Fruit fly (Drosophila melanogaster): ENCODE data around the gene Ir7c.

DNA sequence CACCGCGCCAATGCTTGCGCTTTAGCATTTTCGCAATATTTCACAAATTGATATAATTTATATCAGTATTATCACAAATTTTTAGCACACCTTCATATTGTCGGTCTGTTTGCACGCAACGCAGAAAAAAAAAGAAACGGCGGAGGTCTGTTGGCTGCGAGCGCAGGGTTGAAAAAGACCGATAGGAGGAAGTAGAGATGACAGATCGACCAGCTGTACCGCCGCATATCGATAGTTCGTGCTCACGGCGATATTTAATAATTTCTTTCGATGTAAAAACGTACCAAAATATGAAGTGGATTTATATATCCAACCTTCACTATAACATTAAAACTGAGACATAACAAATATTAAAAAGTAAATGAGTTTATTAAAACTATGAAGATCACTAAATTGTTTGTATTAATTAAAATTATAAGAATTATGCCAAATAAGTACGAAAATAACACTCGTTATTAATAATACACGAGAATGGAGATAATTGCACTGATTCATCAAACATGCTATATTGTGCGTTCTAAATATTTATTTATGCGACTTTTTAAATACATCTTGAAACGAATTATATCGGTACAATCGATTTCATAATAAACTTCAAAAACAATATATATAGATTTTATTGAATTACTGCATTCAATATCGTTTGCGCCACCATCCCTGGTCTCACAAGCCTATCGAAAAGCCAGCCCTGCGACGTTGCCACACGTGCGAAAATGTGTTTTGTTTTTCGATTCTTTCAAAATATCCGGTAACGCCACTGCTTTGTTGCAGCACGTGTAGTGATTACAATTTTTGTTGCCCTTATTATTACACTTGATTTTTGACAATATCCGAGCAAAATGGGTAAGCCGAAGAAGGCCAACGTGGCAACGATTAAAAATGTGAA, 27.2 kb downstream of the Ir7c start, which contains the start of the genes RpS6 and bys:
- peak; percentile 20 for TF ChIP-seq Crg-1 (GFP tag; optimal IDR thresholded peaks at IDR 0.05)
- TF ChIP-seq CG1620 (GFP tag; optimal IDR thresholded peaks at IDR 0.05): peak; percentile 63
- TF ChIP-seq kay (GFP tag; ENCODE audit: borderline replicate concordance): no peak
- no peak for TF ChIP-seq cic (GFP tag; optimal IDR thresholded peaks at IDR 0.05)
- peak; percentile 57 for TF ChIP-seq toe (GFP tag; optimal IDR thresholded peaks at IDR 0.05)
- TF ChIP-seq Mnt (GFP tag; optimal IDR thresholded peaks at IDR 0.05): peak; percentile 99
- TF ChIP-seq Hr96 (GFP tag; optimal IDR thresholded peaks at IDR 0.05): peak; percentile 83
- TF ChIP-seq tj (GFP tag; optimal IDR thresholded peaks at IDR 0.05): peak; percentile 39
- TF ChIP-seq Clk (GFP tag; optimal IDR thresholded peaks at IDR 0.05): no peak
- TF ChIP-seq bab1 (GFP tag; optimal IDR thresholded peaks at IDR 0.05): peak; percentile 84
